Worm (Caenorhabditis elegans) whole organism, L3 larva: ENCODE results near the gene M163.9.

ENCODE experiments used
- aly-2 ChIP-seq: fragments of 150-350 bp; optimal IDR thresholded peaks from 2 replicates; lab custom pipeline; 2014; ENCODE audit warnings: missing biosample characterization, missing genetic modification characterization
- ama-1 ChIP-seq: fragments of 150-350 bp; optimal IDR thresholded peaks from 2 replicates; lab custom pipeline; 2018
- ceh-16 ChIP-seq: sonication (generic microtip); optimal IDR thresholded peaks from 2 replicates; lab custom pipeline; 2017; ENCODE audit warnings: missing biosample characterization, missing genetic modification characterization
- ceh-28 ChIP-seq: fragments of 150-350 bp; optimal IDR thresholded peaks from 2 replicates; lab custom pipeline; 2014; ENCODE audit warnings: missing biosample characterization, missing genetic modification reagents, missing genetic modification characterization
- ceh-82 ChIP-seq: fragments of 150-350 bp; optimal IDR thresholded peaks from 2 replicates; lab custom pipeline; 2014; ENCODE audit warnings: missing biosample characterization, missing genetic modification characterization
- ceh-9 ChIP-seq: sonication (generic microtip); optimal IDR thresholded peaks from 2 replicates; lab custom pipeline; 2018; ENCODE audit warnings: missing biosample characterization, missing genetic modification characterization
- lin-39 ChIP-seq: fragments of 150-350 bp; optimal IDR thresholded peaks from 2 replicates; lab custom pipeline; 2018; ENCODE audit warnings: missing biosample characterization, missing genetic modification reagents, missing genetic modification characterization
- nhr-11 ChIP-seq: fragments of 150-350 bp; optimal IDR thresholded peaks from 2 replicates; lab custom pipeline; 2014; ENCODE audit warnings: missing biosample characterization, missing genetic modification characterization
- nhr-76 ChIP-seq: fragments of 150-350 bp; sonication (generic microtip); optimal IDR thresholded peaks from 5 replicates; lab custom pipeline; 2014; ENCODE audit warnings: missing biosample characterization, missing genetic modification characterization
- pqm-1 ChIP-seq: fragments of 150-350 bp; optimal IDR thresholded peaks from 2 replicates; lab custom pipeline; 2017; ENCODE audit warnings: missing biosample characterization, missing genetic modification characterization, inconsistent platforms
- snpc-4 ChIP-seq: fragments of 150-350 bp; optimal IDR thresholded peaks from 2 replicates; lab custom pipeline; 2014; ENCODE audit warnings: missing biosample characterization, missing genetic modification characterization

ce11 chrX:14480248-14480647 is 10.9 kb downstream of the M163.9 start, which contains the start of gene gfi-3:
- TF ChIP-seq ceh-9 (tag; lab: Kevin White, UChicago): no peak
- TF ChIP-seq snpc-4 (tag; lab: Kevin White, UChicago): peak; percentile 93
- peak; percentile 13 for TF ChIP-seq ceh-82 (tag; lab: Kevin White, UChicago)
- TF ChIP-seq nhr-76 (tag; lab: Kevin White, UChicago): no peak
- no peak for TF ChIP-seq ceh-16 (tag; lab: Kevin White, UChicago)
- peak; percentile 40 for TF ChIP-seq nhr-11
- peak; percentile 90 for TF ChIP-seq lin-39
- no peak for TF ChIP-seq aly-2 (tag; lab: Kevin White, UChicago)
- TF ChIP-seq pqm-1 (tag; lab: Kevin White, UChicago): no peak
- no peak for TF ChIP-seq ama-1 (lab: Kevin White, UChicago)
- TF ChIP-seq ceh-28 (tag; lab: Kevin White, UChicago): peak; percentile 70
